Worm (Caenorhabditis elegans) whole organism, midembryonic: Measurements from ENCODE around the gene C45B11.9.

Source experiments
- T22C8.4 ChIP-seq: fragments of 200-800 bp; sonication (Bioruptor generic); IDR thresholded peaks from 2 replicates; pipeline ENCODE4 v1.3.6; 2022; ENCODE audit warnings: missing genetic modification characterization, missing compliant biosample characterization
- cog-1 ChIP-seq: sonication (generic microtip); optimal IDR thresholded peaks from 2 replicates; lab custom pipeline; 2016; ENCODE audit warnings: missing genetic modification characterization, missing compliant biosample characterization
- flt-1 ChIP-seq: fragments of 200-800 bp; sonication (Bioruptor generic); IDR thresholded peaks from 2 replicates; pipeline ENCODE4 v1.3.6; 2022; ENCODE audit warnings: missing genetic modification characterization, missing compliant biosample characterization
- klf-2 ChIP-seq: fragments of 200-800 bp; sonication (Bioruptor generic); conservative IDR thresholded peaks from 2 replicates; pipeline ENCODE4 v1.3.6; 2022; ENCODE audit warnings: missing genetic modification reagents, missing genetic modification characterization, missing compliant biosample characterization
- med-1 ChIP-seq: sonication (generic microtip); optimal IDR thresholded peaks from 2 replicates; lab custom pipeline; 2017; ENCODE audit warnings: missing genetic modification characterization, mild to moderate bottlenecking, missing compliant biosample characterization, antibody characterized with exemption, missing genetic modification reagents; ENCODE audit not compliant: insufficient read depth
- ref-1 ChIP-seq: fragments of 200-800 bp; sonication (Bioruptor generic); conservative IDR thresholded peaks from 2 replicates; pipeline ENCODE4 v1.3.6; 2022; ENCODE audit warnings: missing genetic modification reagents, missing genetic modification characterization, missing compliant biosample characterization
- tab-1 ChIP-seq: fragments of 200-800 bp; sonication (Bioruptor generic); IDR thresholded peaks from 2 replicates; pipeline ENCODE4 v1.3.6; 2022; ENCODE audit warnings: missing genetic modification characterization, missing compliant biosample characterization
- ztf-23 ChIP-seq: fragments of 200-800 bp; sonication (Bioruptor generic); IDR thresholded peaks from 2 replicates; pipeline ENCODE4 v1.3.6; 2022; ENCODE audit warnings: missing genetic modification reagents, missing genetic modification characterization, missing compliant biosample characterization
- ztf-29 ChIP-seq: fragments of 200-800 bp; sonication (Bioruptor generic); IDR thresholded peaks from 2 replicates; pipeline ENCODE4 v1.3.6; 2022; ENCODE audit warnings: missing genetic modification reagents, missing genetic modification characterization, missing compliant biosample characterization

C45B11.9 gene

ce11 chrV:11074448-11074847 is 34.3 kb downstream of the C45B11.9 start, which contains the start of gene act-3:
Gene act-3, minus strand, starts transcription at chrV:11074498.
- no peak for TF ChIP-seq klf-2 (GFP tag; lab: Robert Waterston, UW)
- TF ChIP-seq cog-1: peak; percentile 35

- TF ChIP-seq tab-1 (no peak), flt-1 (GFP tag; lab: Robert Waterston, UW) (peak; percentile 48; the same call in 1 of the 2 replicates)
Measured at ce11 chrV:11075209-11076027, 35.3 kb downstream of the C45B11.9 start.

- TF ChIP-seq cog-1 (no peak), klf-2 (GFP tag; lab: Robert Waterston, UW) (no peak), T22C8.4 (GFP tag; lab: Robert Waterston, UW) (no peak), flt-1 (GFP tag; lab: Robert Waterston, UW) (no peak), med-1 (no peak), tab-1 (no peak), ztf-23 (GFP tag; lab: Robert Waterston, UW) (no peak), ztf-29 (no peak), ref-1 (GFP tag; lab: Robert Waterston, UW) (no peak)
Measured at ce11 chrV:11076028-11076402, 35.9 kb downstream of the C45B11.9 start.

- TF ChIP-seq ztf-23 (GFP tag; lab: Robert Waterston, UW) (no peak), T22C8.4 (GFP tag; lab: Robert Waterston, UW) (no peak), cog-1 (no peak), tab-1 (no peak), ref-1 (GFP tag; lab: Robert Waterston, UW) (no peak), flt-1 (GFP tag; lab: Robert Waterston, UW) (no peak), ztf-29 (no peak), klf-2 (GFP tag; lab: Robert Waterston, UW) (no peak), med-1 (no peak)
Measured at ce11 chrV:11076403-11076802, 36.3 kb downstream of the C45B11.9 start.

- TF ChIP-seq ztf-29 (no peak), klf-2 (GFP tag; lab: Robert Waterston, UW) (no peak), cog-1 (peak; percentile 28), flt-1 (GFP tag; lab: Robert Waterston, UW) (peak; percentile 53; the same call in 1 of the 2 replicates), ztf-23 (GFP tag; lab: Robert Waterston, UW) (peak; percentile 14; the same call in 1 of the 2 replicates)
Measured at ce11 chrV:11078104-11078724, 38.1 kb downstream of the C45B11.9 start, which contains the start of gene act-2. Gene act-2, minus strand, starts transcription at chrV:11078154.

ce11 chrV:11078874-11079273 is 38.8 kb downstream of the C45B11.9 start:
- TF ChIP-seq cog-1 (no peak), klf-2 (GFP tag; lab: Robert Waterston, UW) (no peak), ztf-23 (GFP tag; lab: Robert Waterston, UW) (no peak), med-1 (no peak), ref-1 (GFP tag; lab: Robert Waterston, UW) (no peak), tab-1 (no peak), T22C8.4 (GFP tag; lab: Robert Waterston, UW) (no peak), ztf-29 (no peak), flt-1 (GFP tag; lab: Robert Waterston, UW) (no peak)

ce11 chrV:11080345-11081102 is 40.4 kb downstream of the C45B11.9 start, which contains the start of gene act-1:
Gene act-1, plus strand, starts transcription at chrV:11081052.
- no peak for TF ChIP-seq T22C8.4 (GFP tag; lab: Robert Waterston, UW)
- TF ChIP-seq med-1: no peak
- TF ChIP-seq ref-1 (GFP tag; lab: Robert Waterston, UW): no peak
- TF ChIP-seq tab-1: no peak
- no peak for TF ChIP-seq cog-1
- 0 out of 2 replicates have a peak, but pooled peaks have one; percentile 27 for TF ChIP-seq flt-1 (GFP tag; lab: Robert Waterston, UW)
- no peak for TF ChIP-seq ztf-23 (GFP tag; lab: Robert Waterston, UW)

ce11 chrV:11082475-11082874 is 42.4 kb downstream of the C45B11.9 start:
- no peak for TF ChIP-seq tab-1
- peak; percentile 23 for TF ChIP-seq cog-1

- TF ChIP-seq klf-2 (GFP tag; lab: Robert Waterston, UW) (no peak), T22C8.4 (GFP tag; lab: Robert Waterston, UW) (no peak), ztf-23 (GFP tag; lab: Robert Waterston, UW) (no peak), tab-1 (no peak), ref-1 (GFP tag; lab: Robert Waterston, UW) (no peak)
Measured at ce11 chrV:11082964-11083363, 42.8 kb downstream of the C45B11.9 start.

ce11 chrV:11083691-11084090 is 43.6 kb downstream of the C45B11.9 start:
- TF ChIP-seq med-1 (no peak), cog-1 (peak; percentile 77), T22C8.4 (GFP tag; lab: Robert Waterston, UW) (no peak), ref-1 (GFP tag; lab: Robert Waterston, UW) (no peak), flt-1 (GFP tag; lab: Robert Waterston, UW) (no peak)
